Fruit fly (Drosophila melanogaster) S2 (cell line): ENCODE results near the gene CG14879.

Source experiments
- CG8478 ChIP-seq: fragments of >200 bp; optimal IDR thresholded peaks from 2 replicates; lab custom pipeline; 2018
- CTCF ChIP-seq, 2 experiments: fragments of >200 bp; optimal IDR thresholded peaks; 2 replicates each; lab custom pipeline; 2018

CG14879 gene

DNA sequence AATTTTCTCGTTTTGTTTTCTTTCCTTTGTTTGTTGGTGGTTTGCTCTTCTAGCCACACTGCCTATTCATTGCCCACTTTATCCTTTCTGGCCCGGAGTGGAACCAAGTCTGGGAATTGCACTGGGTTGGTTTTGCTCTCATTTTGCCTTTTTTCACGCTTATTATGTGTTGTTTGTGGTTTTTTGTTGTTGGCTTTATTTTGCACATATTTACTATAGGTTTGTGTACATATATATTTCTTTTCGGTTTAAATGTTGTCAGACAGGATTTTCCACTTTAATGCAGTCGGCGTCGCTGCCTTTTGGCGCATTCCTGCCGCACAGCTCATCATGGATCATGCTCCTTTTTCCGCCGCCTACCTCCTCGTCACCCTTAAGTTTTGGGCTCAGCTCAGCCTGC is 14.7 kb downstream of the CG14879 start:
- TF ChIP-seq CG8478 (no peak), CTCF (optimal IDR thresholded peaks at IDR 0.05; lab: Kevin White, UChicago) (no peak)

DNA sequence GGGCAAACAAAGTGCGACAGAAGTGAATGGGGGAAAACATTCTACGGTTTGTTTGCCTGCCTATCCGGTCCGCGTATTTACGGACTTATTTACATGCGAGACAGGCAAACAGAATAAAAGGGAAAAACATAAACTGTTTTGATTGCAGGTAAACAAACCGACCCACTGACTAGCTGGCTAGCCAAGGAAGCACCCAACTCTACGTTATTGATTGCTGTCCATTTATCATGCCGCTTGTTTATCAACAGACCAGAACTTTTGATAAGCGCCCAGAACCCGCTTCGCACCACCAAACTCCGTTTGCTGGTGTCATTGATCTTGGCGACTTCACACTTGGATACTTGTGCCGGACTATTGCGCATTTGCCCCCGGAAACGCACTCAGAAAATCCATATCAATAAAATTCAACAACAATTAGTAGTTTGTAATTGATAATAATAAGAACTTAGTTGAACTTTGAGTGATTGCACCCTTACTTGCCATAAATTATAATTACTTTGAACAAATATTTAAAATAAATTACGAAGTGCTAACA is 17.1 kb downstream of the CG14879 start:
- TF ChIP-seq CTCF (optimal IDR thresholded peaks at IDR 0.05; lab: Kevin White, UChicago) = no peak
- TF ChIP-seq CG8478 = no peak

DNA sequence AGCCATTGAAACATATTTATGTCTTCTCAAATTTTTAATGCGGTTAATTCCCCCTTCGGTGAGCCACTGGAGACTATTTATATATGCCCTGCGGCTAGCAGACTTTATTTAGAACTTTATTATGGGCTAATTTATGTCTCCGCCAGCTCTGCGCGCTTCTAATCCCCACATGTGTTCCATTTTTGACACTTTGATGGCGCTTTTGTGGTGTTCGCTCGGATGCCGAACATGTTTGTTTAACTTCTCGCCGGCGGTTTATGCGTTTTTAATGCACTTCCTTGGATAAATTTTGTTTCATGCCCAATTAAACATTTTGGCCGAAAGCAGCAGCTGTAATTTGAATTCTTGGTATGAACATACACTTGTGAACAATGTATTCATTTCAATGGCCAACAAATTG is 19.2 kb downstream of the CG14879 start:
- TF ChIP-seq CTCF (optimal IDR thresholded peaks at IDR 0.05; lab: Kevin White, UChicago) = no peak
- no peak for TF ChIP-seq CG8478

dm6 chr3R:16327549-16327948 is 21.5 kb downstream of the CG14879 start, which contains the start of gene CG17930:
Gene CG17930 (plus strand): TSS chr3R:16327849.
- no peak for TF ChIP-seq CG8478
- no peak for TF ChIP-seq CTCF (optimal IDR thresholded peaks at IDR 0.05; lab: Kevin White, UChicago)

DNA sequence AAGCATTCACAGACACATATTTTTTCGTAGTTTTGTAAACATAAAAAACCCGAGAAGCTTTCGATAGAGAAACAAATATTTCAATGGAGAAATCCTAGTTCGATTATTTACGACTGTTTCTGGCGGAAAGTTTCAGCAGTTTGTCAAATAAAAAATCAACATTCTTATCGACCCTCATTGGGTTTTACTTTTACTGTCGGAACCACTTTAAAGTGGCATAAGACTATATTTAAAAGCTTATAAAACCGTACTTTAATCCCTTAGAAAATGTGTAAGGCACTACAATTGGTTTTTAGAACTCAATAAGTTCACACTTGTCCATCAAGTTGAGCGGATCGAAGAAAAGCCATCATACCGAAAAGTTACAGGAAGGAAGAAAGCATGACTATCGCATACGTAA is 23.8 kb downstream of the CG14879 start, which contains the start of gene CG17929:
TSS of gene CG17929 (plus strand) at position 301 of the 400 bp plus-strand sequence.
- TF ChIP-seq CG8478 (no peak), CTCF (optimal IDR thresholded peaks at IDR 0.05; lab: Kevin White, UChicago) (no peak)

- TF ChIP-seq CG8478 (no peak), CTCF (optimal IDR thresholded peaks at IDR 0.05; lab: Kevin White, UChicago) (no peak)
Observed at dm6 chr3R:16323093-16323492, 25.9 kb downstream of the CG14879 start, which contains the start of gene CG6901. Gene CG6901 (plus strand): TSS chr3R:16323415.

- TF ChIP-seq CTCF (optimal IDR thresholded peaks at IDR 0.05; lab: Kevin White, UChicago) = no peak
- TF ChIP-seq CG8478 = no peak
Observed at dm6 chr3R:16321538-16321937, 27.5 kb downstream of the CG14879 start, which contains the start of gene CG44044. Gene CG44044 (plus strand): TSS chr3R:16321838.

dm6 chr3R:16316747-16317146 is 32.3 kb downstream of the CG14879 start:
- TF ChIP-seq CTCF (optimal IDR thresholded peaks at IDR 0.05; lab: Kevin White, UChicago) (no peak), CG8478 (no peak)

DNA sequence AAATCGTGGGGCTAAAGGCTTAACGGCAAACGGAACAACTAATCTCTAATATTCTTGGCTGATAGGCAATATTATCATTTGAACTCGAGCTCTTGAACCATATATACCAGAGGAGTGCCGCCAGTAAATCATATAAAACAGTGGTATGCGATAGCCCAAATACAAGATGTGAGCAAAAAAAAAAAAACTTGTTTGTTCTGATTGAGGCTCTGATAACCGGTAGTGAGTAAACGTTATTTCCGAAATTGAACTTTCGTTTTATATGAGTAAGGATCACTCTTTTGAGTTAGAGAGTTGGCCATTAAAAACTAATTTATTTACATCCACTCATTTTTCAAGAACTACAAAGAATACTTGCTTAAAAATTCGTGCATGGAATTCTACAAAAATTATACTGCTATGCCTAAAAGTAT is 38.9 kb downstream of the CG14879 start:
- TF ChIP-seq CG8478 = no peak
- TF ChIP-seq CTCF (optimal IDR thresholded peaks at IDR 0.05; lab: Kevin White, UChicago) = no peak

DNA sequence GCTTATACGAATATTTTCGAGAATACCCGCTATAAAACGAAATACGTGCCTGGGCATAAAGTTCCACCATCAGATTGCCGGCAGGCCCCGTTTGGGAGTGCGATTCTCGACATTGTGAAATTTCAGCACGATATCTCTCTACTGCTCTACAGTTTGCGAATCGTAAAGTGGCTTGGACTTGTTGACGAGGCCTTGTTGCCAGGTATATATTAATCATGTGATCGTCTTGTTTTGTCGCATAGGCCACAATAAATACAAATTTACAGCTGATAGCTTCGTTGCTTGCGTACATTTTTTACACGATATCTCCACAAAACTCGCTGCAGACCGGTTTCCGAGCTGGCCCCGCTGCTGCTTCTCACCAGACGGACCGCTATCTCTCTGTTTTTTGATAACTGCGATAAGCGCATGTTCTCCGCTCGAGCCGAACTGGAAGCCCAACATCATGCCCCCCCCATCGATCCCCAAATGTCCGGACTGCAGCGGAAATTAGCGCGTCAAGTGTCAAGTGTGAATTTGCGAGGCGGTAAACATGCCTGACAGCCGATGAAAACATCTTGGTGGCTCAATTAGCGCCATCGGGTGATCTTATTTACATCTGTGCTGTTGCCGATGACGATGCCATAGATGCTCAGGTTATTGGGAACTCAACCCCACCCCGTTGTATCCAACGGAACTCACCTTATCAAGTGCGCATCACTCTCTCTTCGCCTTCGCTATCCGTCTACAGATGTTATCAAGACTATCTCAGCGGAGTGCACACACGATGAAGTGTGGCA is 39.5 kb downstream of the CG14879 start:
- TF ChIP-seq CTCF (optimal IDR thresholded peaks at IDR 0.05; lab: Kevin White, UChicago) (no peak), CG8478 (no peak)

- TF ChIP-seq CG8478 = no peak
- no peak for TF ChIP-seq CTCF (optimal IDR thresholded peaks at IDR 0.05; lab: Kevin White, UChicago)
Observed at dm6 chr3R:16308057-16308456, 41.0 kb downstream of the CG14879 start.

dm6 chr3R:16305185-16305989 is 43.6 kb downstream of the CG14879 start, which contains the start of gene Zip89B:
Gene Zip89B (plus strand): TSS chr3R:16305758.
- TF ChIP-seq CG8478 (no peak), CTCF (optimal IDR thresholded peaks at IDR 0.05; lab: Kevin White, UChicago) (peak; percentile 46 to 61)
